Worm (Caenorhabditis elegans) whole organism, late embryonic: ENCODE data around the gene Y59A8B.21.

Experiments used
- C08G9.2 ChIP-seq: sonication (generic microtip); optimal IDR thresholded peaks from 2 replicates; lab custom pipeline; 2016; ENCODE audit warnings: mild to moderate bottlenecking, missing genetic modification characterization, moderate library complexity, missing compliant biosample characterization
- C38D4.7 ChIP-seq: fragments of 200-800 bp; sonication (Bioruptor generic); optimal IDR thresholded peaks from 2 replicates; lab custom pipeline; 2018; ENCODE audit warnings: mild to moderate bottlenecking, missing genetic modification characterization, moderate library complexity, missing compliant biosample characterization
- F13H6.1 ChIP-seq: sonication (generic microtip); optimal IDR thresholded peaks from 2 replicates; lab custom pipeline; 2016; ENCODE audit warnings: missing genetic modification characterization, missing compliant biosample characterization
- Y22D7AL.16 ChIP-seq: sonication (generic microtip); optimal IDR thresholded peaks from 2 replicates; lab custom pipeline; 2016; ENCODE audit warnings: missing genetic modification characterization, missing compliant biosample characterization
- ahr-1 ChIP-seq: sonication (generic microtip); optimal IDR thresholded peaks from 2 replicates; lab custom pipeline; 2016; ENCODE audit warnings: missing genetic modification characterization, missing compliant biosample characterization
- ama-1 ChIP-seq: fragments of 150-350 bp; optimal IDR thresholded peaks from 2 replicates; lab custom pipeline; 2014
- ceh-19 ChIP-seq: fragments of 200-800 bp; sonication (Bioruptor generic); optimal IDR thresholded peaks from 2 replicates; lab custom pipeline; 2018; ENCODE audit warnings: mild to moderate bottlenecking, missing genetic modification characterization, missing compliant biosample characterization
- ceh-2 ChIP-seq: sonication (generic microtip); optimal IDR thresholded peaks from 2 replicates; lab custom pipeline; 2016; ENCODE audit warnings: missing genotype, missing genetic modification characterization, missing compliant biosample characterization
- ceh-24 ChIP-seq: sonication (generic microtip); optimal IDR thresholded peaks from 2 replicates; lab custom pipeline; 2016; ENCODE audit warnings: mild to moderate bottlenecking, missing genetic modification characterization, missing compliant biosample characterization
- ceh-30 ChIP-seq: fragments of 150-350 bp; optimal IDR thresholded peaks from 2 replicates; lab custom pipeline; 2014; ENCODE audit warnings: missing biosample characterization, missing genetic modification characterization
- ceh-34 ChIP-seq: sonication (generic microtip); optimal IDR thresholded peaks from 2 replicates; lab custom pipeline; 2016; ENCODE audit warnings: mild to moderate bottlenecking, missing genetic modification characterization, missing compliant biosample characterization
- dve-1 ChIP-seq: sonication (generic microtip); optimal IDR thresholded peaks from 2 replicates; lab custom pipeline; 2017; ENCODE audit warnings: antibody characterized with exemption, mild to moderate bottlenecking, missing genetic modification characterization, missing compliant biosample characterization
- elt-2 ChIP-seq: sonication (generic microtip); optimal IDR thresholded peaks from 2 replicates; lab custom pipeline; 2016; ENCODE audit warnings: missing genetic modification reagents, missing genetic modification characterization, missing compliant biosample characterization
- elt-4 ChIP-seq: sonication (generic microtip); optimal IDR thresholded peaks from 2 replicates; lab custom pipeline; 2016; ENCODE audit warnings: missing genetic modification characterization, missing compliant biosample characterization
- ets-4 ChIP-seq: sonication (generic microtip); optimal IDR thresholded peaks from 2 replicates; lab custom pipeline; 2016; ENCODE audit warnings: missing genetic modification characterization, missing compliant biosample characterization
- eyg-1 ChIP-seq: sonication (generic microtip); optimal IDR thresholded peaks from 2 replicates; lab custom pipeline; 2016; ENCODE audit warnings: missing genotype, missing genetic modification characterization, missing compliant biosample characterization
- fkh-10 ChIP-seq: fragments of 150-350 bp; optimal IDR thresholded peaks from 2 replicates; lab custom pipeline; 2014; ENCODE audit warnings: missing biosample characterization, missing genetic modification reagents, missing genetic modification characterization
- fkh-6 ChIP-seq: sonication (generic microtip); optimal IDR thresholded peaks from 2 replicates; lab custom pipeline; 2016; ENCODE audit warnings: missing genetic modification characterization, missing compliant biosample characterization
- hlh-13 ChIP-seq: fragments of 200-800 bp; sonication (Bioruptor generic); optimal IDR thresholded peaks from 2 replicates; lab custom pipeline; 2018; ENCODE audit warnings: mild to moderate bottlenecking, missing genetic modification characterization, missing compliant biosample characterization
- hlh-15 ChIP-seq: sonication (generic microtip); optimal IDR thresholded peaks from 2 replicates; lab custom pipeline; 2016; ENCODE audit warnings: missing genetic modification characterization, missing compliant biosample characterization
- hlh-6 ChIP-seq: sonication (generic microtip); optimal IDR thresholded peaks from 2 replicates; lab custom pipeline; 2016; ENCODE audit warnings: missing genotype, missing genetic modification characterization, missing compliant biosample characterization
- hlh-8 ChIP-seq: sonication (generic microtip); optimal IDR thresholded peaks from 2 replicates; lab custom pipeline; 2016; ENCODE audit warnings: missing genotype, missing genetic modification characterization, missing compliant biosample characterization
- lim-6 ChIP-seq: sonication (generic microtip); optimal IDR thresholded peaks from 2 replicates; lab custom pipeline; 2016; ENCODE audit warnings: missing genetic modification characterization, missing compliant biosample characterization
- lin-11 ChIP-seq: fragments of 200-800 bp; sonication (Bioruptor generic); optimal IDR thresholded peaks from 2 replicates; lab custom pipeline; 2018; ENCODE audit warnings: mild to moderate bottlenecking, missing genetic modification characterization, missing compliant biosample characterization
- mec-3 ChIP-seq: sonication (generic microtip); optimal IDR thresholded peaks from 2 replicates; lab custom pipeline; 2016; ENCODE audit warnings: borderline replicate concordance, missing genetic modification characterization, missing compliant biosample characterization
- nhr-11 ChIP-seq: fragments of 150-350 bp; optimal IDR thresholded peaks from 2 replicates; lab custom pipeline; 2014; ENCODE audit warnings: missing biosample characterization, missing genetic modification characterization
- odd-2 ChIP-seq: sonication (generic microtip); optimal IDR thresholded peaks from 2 replicates; lab custom pipeline; 2017; ENCODE audit warnings: antibody characterized with exemption, mild to moderate bottlenecking, missing genetic modification characterization, missing compliant biosample characterization
- pag-3 ChIP-seq: sonication (generic microtip); optimal IDR thresholded peaks from 2 replicates; lab custom pipeline; 2016; ENCODE audit warnings: missing compliant biosample characterization, missing genetic modification characterization, borderline replicate concordance
- pax-1 ChIP-seq: fragments of 150-350 bp; optimal IDR thresholded peaks from 2 replicates; lab custom pipeline; 2014; ENCODE audit warnings: missing biosample characterization, missing genetic modification characterization
- pha-2 ChIP-seq: sonication (generic microtip); optimal IDR thresholded peaks from 2 replicates; lab custom pipeline; 2017; ENCODE audit warnings: mild to moderate bottlenecking, missing genetic modification characterization, missing compliant biosample characterization
- pha-4 ChIP-seq: fragments of 150-350 bp; optimal IDR thresholded peaks from 2 replicates; lab custom pipeline; 2018; ENCODE audit warnings: missing biosample characterization, missing genetic modification reagents, missing genetic modification characterization
- pqm-1 ChIP-seq: sonication (generic microtip); optimal IDR thresholded peaks from 2 replicates; lab custom pipeline; 2016; ENCODE audit warnings: missing genetic modification characterization, missing compliant biosample characterization
- ref-2 ChIP-seq: sonication (generic microtip); optimal IDR thresholded peaks from 2 replicates; lab custom pipeline; 2016; ENCODE audit warnings: missing genetic modification characterization, missing compliant biosample characterization
- rnt-1 ChIP-seq: sonication (generic microtip); optimal IDR thresholded peaks from 2 replicates; lab custom pipeline; 2016; ENCODE audit warnings: missing genetic modification characterization, missing compliant biosample characterization
- syd-9 ChIP-seq: sonication (generic microtip); optimal IDR thresholded peaks from 2 replicates; lab custom pipeline; 2016; ENCODE audit warnings: mild to moderate bottlenecking, missing genetic modification characterization, moderate library complexity, missing compliant biosample characterization
- tbx-2 ChIP-seq: sonication (generic microtip); optimal IDR thresholded peaks from 2 replicates; lab custom pipeline; 2016; ENCODE audit warnings: missing genetic modification characterization, missing compliant biosample characterization
- ttx-3 ChIP-seq: sonication (generic microtip); optimal IDR thresholded peaks from 2 replicates; lab custom pipeline; 2016; ENCODE audit warnings: missing genetic modification reagents, missing genetic modification characterization, missing compliant biosample characterization
- unc-3 ChIP-seq, 2 experiments: fragments of 200-800 bp in 1 of 2; sonication (Bioruptor generic) in 1 of 2; sonication (generic microtip) in 1 of 2; conservative IDR thresholded peaks in 1 of 2; optimal IDR thresholded peaks in 1 of 2; 2 replicates each; pipeline versions ENCODE4 v1.3.6 to Lab custom; 2016 to 2022; ENCODE audit warnings: missing compliant biosample characterization in 2 of 2, missing genetic modification characterization in 2 of 2, missing genetic modification reagents in 1 of 2
- unc-42 ChIP-seq: sonication (generic microtip); optimal IDR thresholded peaks from 2 replicates; lab custom pipeline; 2016; ENCODE audit warnings: missing genotype, missing genetic modification characterization, missing compliant biosample characterization
- unc-55 ChIP-seq: sonication (generic microtip); optimal IDR thresholded peaks from 2 replicates; lab custom pipeline; 2017; ENCODE audit warnings: missing biosample characterization, missing genetic modification reagents, missing genetic modification characterization
- unc-86 ChIP-seq: sonication (generic microtip); optimal IDR thresholded peaks from 2 replicates; lab custom pipeline; 2016; ENCODE audit warnings: missing genetic modification characterization, missing compliant biosample characterization
- zip-5 ChIP-seq: sonication (generic microtip); optimal IDR thresholded peaks from 2 replicates; lab custom pipeline; 2016; ENCODE audit warnings: missing genetic modification characterization, missing compliant biosample characterization

Y59A8B.21 gene

DNA sequence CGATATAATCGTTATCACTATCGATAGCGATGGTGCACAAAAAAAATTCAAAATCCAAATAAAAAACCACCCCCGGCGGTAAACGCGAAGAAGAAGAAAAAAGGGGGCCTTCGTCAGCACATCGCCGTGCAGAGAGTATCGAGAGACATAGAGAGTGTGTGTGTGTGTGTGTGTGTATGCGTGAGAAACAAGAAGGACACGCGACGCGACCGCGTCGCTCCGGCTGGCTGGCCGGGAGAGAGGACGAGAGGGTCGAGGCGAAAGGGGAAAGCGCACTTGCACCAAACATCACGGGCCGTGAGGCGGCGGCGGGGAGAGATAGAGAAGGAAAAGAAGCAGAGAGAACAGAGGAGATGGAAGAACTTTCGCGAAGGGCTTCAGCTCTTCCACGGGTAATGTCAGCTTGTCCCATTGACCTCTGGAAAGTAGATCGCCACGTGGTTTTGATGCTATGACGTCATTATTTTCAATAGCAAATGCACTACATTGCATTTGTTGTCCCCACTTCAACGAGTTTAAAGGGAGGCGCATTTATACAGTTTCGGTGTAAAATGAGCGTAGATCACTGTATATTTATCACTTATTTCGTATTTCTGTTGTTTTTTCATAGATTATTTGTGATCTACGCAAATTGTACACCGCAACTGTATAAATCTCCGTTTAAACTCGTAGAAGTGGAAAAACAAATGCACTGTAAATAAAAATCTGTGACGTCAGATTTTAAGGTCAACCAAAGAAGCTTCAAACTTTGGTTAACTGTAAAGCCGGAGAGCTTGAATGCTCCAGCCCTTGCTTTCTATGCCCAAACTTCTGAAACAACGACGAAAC, 34.7 kb upstream of the Y59A8B.21 start, which contains the start of gene Y59A8B.24 (continued):
- TF ChIP-seq unc-3 (GFP tag; conservative IDR thresholded peaks at IDR 0.05; lab: Robert Waterston, UW), result no peak
- no peak for TF ChIP-seq unc-3 (tag; optimal IDR thresholded peaks at IDR 0.05; lab: Kevin White, UChicago)
- TF ChIP-seq rnt-1 (tag; lab: Kevin White, UChicago), result peak; percentile 91
- TF ChIP-seq hlh-6 (tag; lab: Kevin White, UChicago), result peak; percentile 55
- no peak for TF ChIP-seq ttx-3 (tag; lab: Kevin White, UChicago)
- TF ChIP-seq C38D4.7, result peak; percentile 9
- peak; percentile 49 for TF ChIP-seq zip-5
- peak; percentile 86 for TF ChIP-seq dve-1 (tag; lab: Kevin White, UChicago)
- TF ChIP-seq elt-2 (tag; lab: Kevin White, UChicago), result peak; percentile 48
- TF ChIP-seq unc-55 (GFP tag; lab: Kevin White, UChicago), result peak; percentile 80
- TF ChIP-seq ceh-34 (tag; lab: Kevin White, UChicago), result peak; percentile 92
- peak; percentile 82 for TF ChIP-seq mec-3 (tag; lab: Kevin White, UChicago)
- TF ChIP-seq ceh-19 (GFP tag; lab: Kevin White, UChicago), result peak; percentile 55
- no peak for TF ChIP-seq lin-11 (tag; lab: Kevin White, UChicago)
- TF ChIP-seq ama-1 (lab: Kevin White, UChicago), result no peak
- no peak for TF ChIP-seq hlh-15 (tag; lab: Kevin White, UChicago)
- no peak for TF ChIP-seq ahr-1 (tag; lab: Kevin White, UChicago)
- no peak for TF ChIP-seq nhr-11 (tag; lab: Kevin White, UChicago)
- peak; percentile 78 for TF ChIP-seq F13H6.1 (tag; lab: Kevin White, UChicago)
- TF ChIP-seq, all 69 proteins: peak for 43

DNA sequence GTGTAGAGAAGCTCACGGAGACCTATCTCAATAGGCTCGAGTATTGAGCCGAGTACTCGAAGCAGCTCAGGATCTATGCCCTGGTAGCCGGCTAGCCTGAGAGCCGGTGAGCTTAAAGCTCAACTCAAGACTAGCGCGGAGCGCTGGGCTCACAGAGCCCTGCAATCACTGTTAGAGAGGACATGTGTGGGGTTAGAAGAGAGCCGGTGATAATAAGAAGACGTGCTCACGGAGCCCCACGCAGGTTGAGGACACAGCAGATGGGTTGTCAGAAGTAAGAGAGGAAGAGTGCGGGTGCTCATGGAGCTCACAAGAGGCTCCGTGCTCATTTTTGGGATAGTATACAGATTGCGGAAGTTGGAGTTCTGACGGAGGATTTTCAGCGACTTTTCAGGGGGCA, 33.8 kb upstream of the Y59A8B.21 start:
- TF ChIP-seq ets-4 (no peak), pag-3 (peak; percentile 76), elt-2 (tag; lab: Kevin White, UChicago) (no peak), elt-4 (tag; lab: Kevin White, UChicago) (peak; percentile 34), ceh-34 (tag; lab: Kevin White, UChicago) (no peak), ceh-2 (tag; lab: Kevin White, UChicago) (no peak), ref-2 (tag; lab: Kevin White, UChicago) (peak; percentile 9)

DNA sequence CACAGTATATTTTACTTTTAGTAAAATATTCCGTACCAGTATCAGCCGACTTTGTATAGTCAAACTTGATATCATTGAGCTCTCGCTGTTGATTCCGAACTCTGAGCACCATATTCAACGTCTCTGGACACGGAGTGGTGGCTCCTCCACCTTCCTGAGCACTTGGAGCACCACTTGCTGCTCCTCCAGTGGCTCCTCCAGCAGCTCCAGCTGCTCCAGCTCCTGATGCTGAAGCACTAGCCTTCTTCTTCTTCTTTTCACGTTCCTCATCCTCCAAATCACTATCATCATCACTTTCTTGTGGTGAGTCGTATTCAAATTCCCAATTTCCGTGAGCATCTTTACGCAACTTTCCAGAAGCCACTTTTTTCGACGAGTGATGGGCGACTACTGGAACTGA, 30.0 kb upstream of the Y59A8B.21 start:
- TF ChIP-seq unc-55 (GFP tag; lab: Kevin White, UChicago), result no peak
- TF ChIP-seq ceh-24 (tag; lab: Kevin White, UChicago), result no peak
- TF ChIP-seq ceh-19 (GFP tag; lab: Kevin White, UChicago), result no peak
- TF ChIP-seq C08G9.2 (tag; lab: Kevin White, UChicago), result no peak
- TF ChIP-seq F13H6.1 (tag; lab: Kevin White, UChicago), result no peak

ce11 chrV:17962500-17962899, 23.6 kb upstream of the Y59A8B.21 start:
- TF ChIP-seq lin-11 (tag; lab: Kevin White, UChicago) (no peak), unc-42 (tag; lab: Kevin White, UChicago) (no peak), fkh-6 (no peak), syd-9 (tag; lab: Kevin White, UChicago) (no peak), pha-4 (no peak), pag-3 (peak; percentile 73), ref-2 (tag; lab: Kevin White, UChicago) (no peak), elt-4 (tag; lab: Kevin White, UChicago) (peak; percentile 68), eyg-1 (tag; lab: Kevin White, UChicago) (no peak)
- TF ChIP-seq, all 69 proteins: peak for 2

- TF ChIP-seq unc-86 (tag; lab: Kevin White, UChicago) (no peak), ceh-30 (tag; lab: Kevin White, UChicago) (no peak), tbx-2 (tag; lab: Kevin White, UChicago) (no peak), hlh-13 (GFP tag; lab: Kevin White, UChicago) (no peak), ceh-2 (tag; lab: Kevin White, UChicago) (no peak), C38D4.7 (no peak), Y22D7AL.16 (tag; lab: Kevin White, UChicago) (no peak), elt-2 (tag; lab: Kevin White, UChicago) (no peak), lim-6 (tag; lab: Kevin White, UChicago) (no peak), hlh-8 (tag; lab: Kevin White, UChicago) (no peak), hlh-6 (tag; lab: Kevin White, UChicago) (no peak), mec-3 (tag; lab: Kevin White, UChicago) (no peak), pax-1 (tag; lab: Kevin White, UChicago) (no peak), pha-2 (no peak), pqm-1 (tag; lab: Kevin White, UChicago) (no peak), ets-4 (no peak), odd-2 (no peak), fkh-10 (GFP tag; lab: Kevin White, UChicago) (no peak)
Observed at ce11 chrV:17966747-17967146, 19.3 kb upstream of the Y59A8B.21 start, which contains the start of gene gck-3. Gene gck-3, minus strand, starts transcription at chrV:17966847.
